Worm (Caenorhabditis elegans) whole organism, L4 larva: ENCODE data around the gene ZK829.1.

Experiments
- F10B5.3 ChIP-seq: sonication (generic microtip); optimal IDR thresholded peaks from 2 replicates; lab custom pipeline; 2016; ENCODE audit warnings: mild to moderate bottlenecking, missing genetic modification characterization, missing compliant biosample characterization
- F37D6.2 ChIP-seq: sonication (generic microtip); optimal IDR thresholded peaks from 2 replicates; lab custom pipeline; 2016; ENCODE audit warnings: mild to moderate bottlenecking, missing genetic modification characterization, missing compliant biosample characterization
- F44E2.7 ChIP-seq: fragments of 200-800 bp; sonication (Bioruptor generic); IDR thresholded peaks from 2 replicates; pipeline ENCODE4 v2.1.2; 2022; ENCODE audit warnings: missing genetic modification characterization, missing compliant biosample characterization
- F49E8.2 ChIP-seq: sonication (generic microtip); optimal IDR thresholded peaks from 2 replicates; lab custom pipeline; 2016; ENCODE audit warnings: missing compliant biosample characterization, mild to moderate bottlenecking, missing genetic modification characterization, borderline replicate concordance
- Y5F2A.4 ChIP-seq: fragments of 200-800 bp; sonication (Bioruptor generic); optimal IDR thresholded peaks from 2 replicates; lab custom pipeline; 2018; ENCODE audit warnings: mild to moderate bottlenecking, missing genetic modification characterization, missing compliant biosample characterization
- ZK337.2 ChIP-seq: fragments of 200-800 bp; sonication (Bioruptor generic); IDR thresholded peaks from 2 replicates; pipeline ENCODE4 v1.3.6; 2022; ENCODE audit warnings: missing genetic modification reagents, missing genetic modification characterization, missing compliant biosample characterization
- aha-1 ChIP-seq: fragments of 150-350 bp; peaks from one replicate; lab custom pipeline; 2014; ENCODE audit warnings: missing biosample characterization, missing genetic modification characterization
- arid-1 ChIP-seq: fragments of 200-800 bp; sonication (Bioruptor generic); conservative IDR thresholded peaks from 2 replicates; pipeline ENCODE4 v1.3.6; 2022; ENCODE audit warnings: missing genetic modification reagents, missing genetic modification characterization, missing compliant biosample characterization
- attf-4 ChIP-seq: sonication (generic microtip); optimal IDR thresholded peaks from 3 replicates; lab custom pipeline; 2017; ENCODE audit warnings: missing biosample characterization, missing genetic modification characterization
- ceh-28 ChIP-seq: fragments of 150-350 bp; optimal IDR thresholded peaks from 2 replicates; lab custom pipeline; 2014; ENCODE audit warnings: missing biosample characterization, missing genetic modification reagents, missing genetic modification characterization
- ceh-44 ChIP-seq: fragments of 200-800 bp; sonication (Bioruptor generic); IDR thresholded peaks from 2 replicates; pipeline ENCODE4 v1.3.6; 2022; ENCODE audit warnings: missing genetic modification reagents, missing genetic modification characterization, missing compliant biosample characterization
- cey-2 ChIP-seq: sonication (generic microtip); optimal IDR thresholded peaks from 3 replicates; lab custom pipeline; 2017; ENCODE audit warnings: missing genetic modification characterization, mild to moderate bottlenecking, missing compliant biosample characterization, antibody characterized with exemption, borderline replicate concordance; ENCODE audit not compliant: insufficient read depth
- daf-19 ChIP-seq: fragments of 200-800 bp; sonication (Bioruptor generic); conservative IDR thresholded peaks from 2 replicates; pipeline ENCODE4 v1.3.6; 2022; ENCODE audit warnings: missing genetic modification characterization, missing compliant biosample characterization
- dmd-6 ChIP-seq: fragments of 200-800 bp; sonication (Bioruptor generic); IDR thresholded peaks from 2 replicates; pipeline ENCODE4 v1.3.6; 2022; ENCODE audit warnings: missing genetic modification reagents, missing genetic modification characterization, missing compliant biosample characterization
- dve-1 ChIP-seq: sonication (generic microtip); optimal IDR thresholded peaks from 2 replicates; lab custom pipeline; 2017; ENCODE audit warnings: antibody characterized with exemption, mild to moderate bottlenecking, missing genetic modification characterization, missing compliant biosample characterization; ENCODE audit not compliant: insufficient read depth
- gei-8 ChIP-seq: fragments of 200-800 bp; sonication (Bioruptor generic); optimal IDR thresholded peaks from 2 replicates; lab custom pipeline; 2018; ENCODE audit warnings: mild to moderate bottlenecking, missing genetic modification characterization, missing compliant biosample characterization
- hlh-30 ChIP-seq: sonication (generic microtip); optimal IDR thresholded peaks from 2 replicates; lab custom pipeline; 2017; ENCODE audit warnings: antibody characterized with exemption, mild to moderate bottlenecking, missing genetic modification characterization, missing compliant biosample characterization; ENCODE audit not compliant: insufficient read depth
- hmg-1.1 ChIP-seq: fragments of 200-800 bp; sonication (Bioruptor generic); IDR thresholded peaks from 2 replicates; pipeline ENCODE4 v1.3.6; 2022; ENCODE audit warnings: missing genetic modification reagents, missing genetic modification characterization, missing compliant biosample characterization
- lin-1 ChIP-seq: fragments of 200-800 bp; sonication (Bioruptor generic); IDR thresholded peaks from 2 replicates; pipeline ENCODE4 v1.3.6; 2022; ENCODE audit warnings: missing genetic modification reagents, missing genetic modification characterization, missing compliant biosample characterization
- lin-13 ChIP-seq: fragments of 150-350 bp; optimal IDR thresholded peaks from 2 replicates; lab custom pipeline; 2014; ENCODE audit warnings: missing biosample characterization, missing genetic modification reagents, missing genetic modification characterization
- lin-29 ChIP-seq: fragments of 200-800 bp; sonication (Bioruptor generic); IDR thresholded peaks from 2 replicates; pipeline ENCODE4 v1.3.6; 2022; ENCODE audit warnings: missing genetic modification reagents, missing genetic modification characterization, missing compliant biosample characterization
- lir-3 ChIP-seq: sonication (generic microtip); optimal IDR thresholded peaks from 2 replicates; lab custom pipeline; 2016; ENCODE audit warnings: mild to moderate bottlenecking, missing genetic modification characterization, missing compliant biosample characterization
- madf-9 ChIP-seq: fragments of 200-800 bp; sonication (Bioruptor generic); conservative IDR thresholded peaks from 2 replicates; pipeline ENCODE4 v1.3.6; 2022; ENCODE audit warnings: missing genetic modification reagents, missing genetic modification characterization, missing compliant biosample characterization
- mep-1 ChIP-seq: fragments of 150-350 bp; sonication (generic microtip); optimal IDR thresholded peaks from 3 replicates; lab custom pipeline; 2014; ENCODE audit warnings: missing biosample characterization, missing genetic modification characterization
- mes-2 ChIP-seq: sonication (generic microtip); optimal IDR thresholded peaks from 2 replicates; lab custom pipeline; 2016; ENCODE audit warnings: missing genotype, mild to moderate bottlenecking, missing genetic modification characterization, missing compliant biosample characterization; ENCODE audit not compliant: poor library complexity, severe bottlenecking
- mxl-2 ChIP-seq: fragments of 200-800 bp; sonication (Bioruptor generic); conservative IDR thresholded peaks from 2 replicates; pipeline ENCODE4 v1.3.6; 2022; ENCODE audit warnings: missing genetic modification reagents, missing genetic modification characterization, missing compliant biosample characterization
- nhr-10 ChIP-seq: fragments of 150-350 bp; optimal IDR thresholded peaks from 2 replicates; lab custom pipeline; 2014; ENCODE audit warnings: missing biosample characterization, missing genetic modification characterization
- nhr-102 ChIP-seq: sonication (generic microtip); optimal IDR thresholded peaks from 2 replicates; lab custom pipeline; 2016; ENCODE audit warnings: mild to moderate bottlenecking, missing genetic modification characterization, moderate library complexity, missing compliant biosample characterization
- nhr-25 ChIP-seq: sonication (generic microtip); optimal IDR thresholded peaks from 2 replicates; lab custom pipeline; 2017; ENCODE audit warnings: missing genetic modification characterization, mild to moderate bottlenecking, missing compliant biosample characterization, antibody characterized with exemption, moderate library complexity, borderline replicate concordance; ENCODE audit not compliant: insufficient read depth
- nhr-28 ChIP-seq: fragments of 150-350 bp; optimal IDR thresholded peaks from 2 replicates; lab custom pipeline; 2014; ENCODE audit warnings: missing biosample characterization, missing genetic modification characterization
- nhr-41 ChIP-seq: fragments of 200-800 bp; sonication (Bioruptor generic); IDR thresholded peaks from 2 replicates; pipeline ENCODE4 v1.3.6; 2022; ENCODE audit warnings: missing genetic modification reagents, missing genetic modification characterization, missing compliant biosample characterization
- nhr-42 ChIP-seq: fragments of 200-800 bp; sonication (Bioruptor generic); IDR thresholded peaks from 2 replicates; pipeline ENCODE4 v1.3.6; 2022; ENCODE audit warnings: missing genetic modification characterization, missing compliant biosample characterization
- nhr-48 ChIP-seq: sonication (generic microtip); optimal IDR thresholded peaks from 2 replicates; lab custom pipeline; 2016; ENCODE audit warnings: mild to moderate bottlenecking, missing genetic modification characterization, missing compliant biosample characterization
- nhr-77 ChIP-seq: fragments of 150-350 bp; optimal IDR thresholded peaks from 2 replicates; lab custom pipeline; 2014; ENCODE audit warnings: missing biosample characterization, missing genetic modification characterization
- php-3 ChIP-seq: fragments of 200-800 bp; sonication (Bioruptor generic); IDR thresholded peaks from 2 replicates; pipeline ENCODE4 v1.3.6; 2022; ENCODE audit warnings: missing genetic modification reagents, missing genetic modification characterization, missing compliant biosample characterization
- pqm-1 ChIP-seq: sonication (generic microtip); optimal IDR thresholded peaks from 2 replicates; lab custom pipeline; 2017; ENCODE audit warnings: missing biosample characterization, missing genetic modification characterization
- sdz-12 ChIP-seq: fragments of 200-800 bp; sonication (Bioruptor generic); optimal IDR thresholded peaks from 2 replicates; lab custom pipeline; 2018; ENCODE audit warnings: mild to moderate bottlenecking, missing genetic modification characterization, missing compliant biosample characterization
- skn-1 ChIP-seq: fragments of 150-350 bp; optimal IDR thresholded peaks from 2 replicates; lab custom pipeline; 2014; ENCODE audit warnings: missing biosample characterization, missing genetic modification characterization
- snpc-1.2 ChIP-seq: fragments of 200-800 bp; sonication (Bioruptor generic); IDR thresholded peaks from 2 replicates; pipeline ENCODE4 v1.3.6; 2022; ENCODE audit warnings: missing genetic modification reagents, missing genetic modification characterization, missing compliant biosample characterization
- tag-97 ChIP-seq: fragments of 200-800 bp; sonication (Bioruptor generic); IDR thresholded peaks from 2 replicates; pipeline ENCODE4 v1.3.6; 2022; ENCODE audit warnings: missing genetic modification characterization, missing compliant biosample characterization
- unc-39 ChIP-seq: sonication (generic microtip); optimal IDR thresholded peaks from 2 replicates; lab custom pipeline; 2017; ENCODE audit warnings: missing biosample characterization, missing genetic modification characterization
- unc-62 ChIP-seq, 3 experiments: fragments of 150-350 bp in 1 of 3; sonication (generic microtip); optimal IDR thresholded peaks in 2 of 3; peaks in 1 of 3; 1 replicate in 1 of 3; 2 replicates in 2 of 3; lab custom pipeline; 2014 to 2017; ENCODE audit warnings: missing biosample characterization in 3 of 3, missing genetic modification characterization in 3 of 3, missing genetic modification reagents in 3 of 3, missing genotype in 1 of 3
- vab-7 ChIP-seq: fragments of 200-800 bp; sonication (Bioruptor generic); IDR thresholded peaks from 2 replicates; pipeline ENCODE4 v1.3.6; 2022; ENCODE audit warnings: missing genetic modification reagents, missing genetic modification characterization, missing compliant biosample characterization
- zip-11 ChIP-seq: fragments of 200-800 bp; sonication (Bioruptor generic); IDR thresholded peaks from 2 replicates; pipeline ENCODE4 v1.3.6; 2022; ENCODE audit warnings: missing genetic modification characterization, missing compliant biosample characterization
- ztf-11 ChIP-seq: fragments of 150-350 bp; optimal IDR thresholded peaks from 2 replicates; lab custom pipeline; 2014; ENCODE audit warnings: missing biosample characterization, missing genetic modification characterization

Gene ZK829.1

DNA sequence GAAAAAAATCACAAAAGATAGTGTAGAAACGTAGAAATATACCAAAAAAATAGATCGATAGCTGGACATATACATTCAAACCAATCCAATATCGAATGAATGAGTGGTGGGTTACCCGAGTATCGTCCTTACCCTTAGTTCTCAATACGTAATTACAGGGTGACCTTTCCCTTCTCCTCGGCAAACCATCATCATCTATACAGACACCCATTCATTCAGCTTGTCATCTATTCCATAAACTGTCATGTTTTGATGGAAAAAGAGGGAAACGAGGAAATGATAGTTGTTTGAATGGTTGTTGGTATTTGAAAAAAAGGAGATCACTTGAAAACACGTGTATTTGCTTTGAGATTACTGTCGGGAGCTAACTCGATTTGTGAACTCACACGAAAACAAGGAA, 18.1 kb downstream of the ZK829.1 start:
- TF ChIP-seq F44E2.7 (GFP tag; lab: Robert Waterston, UW) = no peak
- TF ChIP-seq aha-1 (tag; lab: Kevin White, UChicago) = peak; percentile 82
- TF ChIP-seq nhr-25 = peak; percentile 31
- TF ChIP-seq skn-1 (tag; lab: Kevin White, UChicago) = no peak
- TF ChIP-seq unc-62 (GFP tag; optimal IDR thresholded peaks at IDR 0.05 in 1 of 2; lab: Kevin White, UChicago) = peak in 1 of 2 experiments; percentile 62
- no peak for TF ChIP-seq unc-62 (tag; optimal IDR thresholded peaks at IDR 0.05; lab: Kevin White, UChicago)
- TF ChIP-seq, all 104 proteins: peak for 3

DNA sequence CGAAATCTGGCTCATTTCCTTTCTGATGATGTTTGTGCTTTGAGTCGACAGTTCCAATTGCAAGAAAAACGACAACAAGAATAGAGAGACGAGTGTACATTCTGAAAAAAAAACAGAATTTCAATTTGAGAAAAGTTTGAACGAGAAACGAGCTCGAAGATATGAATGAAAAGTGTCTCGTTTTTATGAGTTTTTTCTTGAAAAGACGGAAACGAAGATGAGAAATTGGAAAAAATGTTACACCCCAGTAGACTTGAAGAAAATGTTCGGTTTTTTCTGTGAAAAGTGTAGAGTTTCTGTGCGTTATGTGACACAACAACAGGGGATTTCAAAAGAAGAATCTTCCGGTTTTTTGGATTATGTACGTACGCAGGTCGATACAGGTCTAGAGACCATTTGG, 19.1 kb downstream of the ZK829.1 start, which contains the start of gene srlf-31:
Gene srlf-31 (minus strand): TSS at position 101 of the 400 bp plus-strand sequence.
- TF ChIP-seq nhr-41 (GFP tag; lab: Robert Waterston, UW) (no peak), dmd-6 (no peak), ZK337.2 (GFP tag; lab: Robert Waterston, UW) (no peak), F49E8.2 (no peak), ceh-44 (GFP tag; lab: Robert Waterston, UW) (no peak), tag-97 (no peak), ztf-11 (tag; lab: Kevin White, UChicago) (no peak), nhr-77 (no peak), madf-9 (GFP tag; lab: Robert Waterston, UW) (no peak), vab-7 (no peak), attf-4 (tag; lab: Kevin White, UChicago) (no peak), nhr-48 (no peak), zip-11 (GFP tag; lab: Robert Waterston, UW) (no peak)

DNA sequence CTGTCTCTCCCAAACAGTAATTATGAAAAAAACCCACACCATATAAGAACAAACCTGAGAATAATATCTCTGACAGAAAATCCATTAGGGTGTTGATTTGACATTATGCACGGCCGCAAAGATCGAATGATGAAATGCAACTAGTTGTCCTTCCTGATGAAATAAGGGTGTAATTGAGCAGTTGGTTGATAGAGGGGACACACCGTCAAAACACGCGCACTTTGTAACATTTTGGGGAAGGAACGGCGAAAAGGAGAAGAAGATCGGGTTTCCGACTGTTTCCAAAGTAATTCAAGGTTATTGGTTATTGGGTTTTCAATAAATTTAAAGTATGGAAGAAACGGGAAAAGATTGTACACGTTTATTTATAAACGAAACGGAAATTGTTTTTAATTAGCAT, 20.2 kb downstream of the ZK829.1 start, which contains the start of gene ZK822.1:
Gene ZK822.1 (minus strand): TSS at position 121 of the 400 bp plus-strand sequence.
- TF ChIP-seq nhr-28 (tag; lab: Kevin White, UChicago) (no peak), php-3 (GFP tag; lab: Robert Waterston, UW) (no peak), nhr-42 (GFP tag; lab: Robert Waterston, UW) (no peak), lin-13 (GFP tag; lab: Kevin White, UChicago) (no peak), unc-39 (tag; lab: Kevin White, UChicago) (no peak), mes-2 (tag; lab: Kevin White, UChicago) (no peak), nhr-102 (tag; lab: Kevin White, UChicago) (no peak), mxl-2 (GFP tag; lab: Robert Waterston, UW) (no peak), lin-1 (GFP tag; lab: Robert Waterston, UW) (no peak), cey-2 (no peak), ztf-11 (tag; lab: Kevin White, UChicago) (no peak)

DNA sequence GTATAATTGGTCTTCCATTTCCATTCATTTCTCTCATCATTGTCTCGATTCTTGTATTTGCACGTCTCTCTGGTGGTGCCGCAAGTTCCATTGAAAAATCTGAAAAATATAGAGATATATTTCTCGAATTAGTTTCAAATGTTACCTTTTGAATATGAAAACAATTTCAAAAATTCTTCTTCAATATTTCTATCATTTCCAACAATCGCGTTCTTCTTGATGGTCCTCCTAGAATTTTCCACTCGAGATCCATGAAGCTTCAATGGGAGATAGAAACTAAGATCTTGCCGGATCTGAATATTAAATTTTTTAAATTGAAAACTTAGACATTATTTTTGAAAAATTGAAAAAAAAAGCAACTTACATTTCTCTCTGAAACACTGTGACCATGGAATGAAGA, 23.1 kb downstream of the ZK829.1 start:
- peak; percentile 90 for TF ChIP-seq aha-1 (tag; lab: Kevin White, UChicago)
- no peak for TF ChIP-seq F10B5.3
- no peak for TF ChIP-seq ceh-44 (GFP tag; lab: Robert Waterston, UW)

DNA sequence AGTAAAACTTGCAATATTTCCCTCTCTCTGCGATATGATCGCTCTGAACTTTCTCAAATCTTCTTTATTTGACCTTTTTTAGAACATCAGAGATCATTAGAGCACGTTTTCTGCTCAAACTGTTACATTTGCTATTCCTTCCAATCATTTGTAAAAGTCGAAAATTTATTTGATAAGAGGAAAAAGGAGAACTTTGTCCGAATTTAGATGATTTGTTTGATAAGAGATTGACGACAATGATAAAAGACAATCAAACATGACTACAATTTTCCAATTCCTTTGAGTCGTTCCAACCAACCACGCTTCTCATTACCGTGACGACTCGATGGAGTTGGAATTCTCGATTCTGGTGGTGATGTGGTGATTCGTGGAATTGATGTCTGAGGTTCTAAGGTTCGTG, 24.3 kb downstream of the ZK829.1 start:
- TF ChIP-seq arid-1 (GFP tag; lab: Robert Waterston, UW) (no peak), lir-3 (tag; lab: Kevin White, UChicago) (no peak), lin-29 (no peak), Y5F2A.4 (no peak), dve-1 (tag; lab: Kevin White, UChicago) (peak; percentile 72), gei-8 (GFP tag; lab: Kevin White, UChicago) (no peak), hmg-1.1 (no peak), F44E2.7 (GFP tag; lab: Robert Waterston, UW) (no peak), mep-1 (tag; lab: Kevin White, UChicago) (peak; percentile 22), snpc-1.2 (GFP tag; lab: Robert Waterston, UW) (no peak), php-3 (GFP tag; lab: Robert Waterston, UW) (peak; percentile 54; the same call in 1 of the 2 replicates), pqm-1 (tag; lab: Kevin White, UChicago) (peak; percentile 71), F37D6.2 (tag; lab: Kevin White, UChicago) (no peak), daf-19 (GFP tag; lab: Robert Waterston, UW) (no peak), hlh-30 (no peak), ceh-28 (no peak), sdz-12 (GFP tag; lab: Kevin White, UChicago) (no peak), nhr-10 (tag; lab: Kevin White, UChicago) (no peak)
